Fruit fly (Drosophila melanogaster): Measurements from ENCODE around the gene Ugt302E1.

DNA sequence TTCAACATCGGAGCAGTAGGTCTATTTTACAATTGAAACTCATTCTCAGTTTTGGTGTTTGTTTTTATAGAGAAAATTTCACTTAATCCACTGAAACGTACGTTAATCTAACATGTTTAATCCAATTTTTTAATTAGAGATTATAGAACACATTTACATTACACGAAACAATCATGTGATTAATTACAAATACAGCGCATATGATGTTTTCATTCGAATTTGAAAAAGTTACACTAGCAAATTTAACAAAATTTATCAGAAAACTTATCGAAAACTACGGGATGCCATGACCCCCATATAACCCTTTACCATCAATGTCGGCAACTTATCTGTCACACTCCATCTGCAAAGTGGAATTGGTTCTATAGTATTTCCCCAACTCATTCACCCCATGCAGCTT is 9.3 kb upstream of the Ugt302E1 start, which contains the start of gene CheA86a:
- TF ChIP-seq CTCF (optimal IDR thresholded peaks at IDR 0.05), result no peak
- no peak for TF ChIP-seq CG8478 (optimal IDR thresholded peaks at IDR 0.05)
